Fruit fly (Drosophila melanogaster) whole organism: ENCODE data around the gene ova.

Experiments used
- CG8478 ChIP-seq: fragments of >200 bp; optimal IDR thresholded peaks from 2 replicates; lab custom pipeline; 2018; ENCODE audit warnings: inconsistent platforms
- pan ChIP-seq: fragments of >200 bp; optimal IDR thresholded peaks from 2 replicates; lab custom pipeline; 2017
- psq ChIP-seq: fragments of >200 bp; optimal IDR thresholded peaks from 2 replicates; lab custom pipeline; 2017
- usp ChIP-seq: fragments of >200 bp; optimal IDR thresholded peaks from 2 replicates; lab custom pipeline; 2017; ENCODE audit warnings: missing biosample characterization, missing genetic modification characterization, mixed read lengths

DNA sequence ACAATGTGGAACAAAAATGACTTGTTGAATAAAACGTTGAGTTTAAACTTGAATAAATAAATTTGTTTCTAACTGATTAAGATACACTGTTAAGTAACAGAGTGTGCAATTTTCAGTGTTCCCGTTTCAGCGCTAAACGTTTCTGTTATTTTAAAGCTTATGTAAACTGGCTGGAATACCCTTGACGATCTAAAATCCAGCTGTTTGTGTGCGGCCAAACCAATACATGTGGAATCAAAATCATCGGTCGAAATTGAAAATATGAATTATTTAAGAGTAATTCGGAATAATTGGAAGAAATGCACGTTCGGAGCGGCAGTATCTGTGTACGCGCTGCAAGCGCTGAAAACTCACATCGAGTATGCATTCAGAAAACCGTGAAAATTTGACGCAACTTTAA, 38.4 kb upstream of the ova start, which contains the start of gene Mulk:
- TF ChIP-seq CG8478 (lab: Kevin White, UChicago) = no peak
- TF ChIP-seq pan (lab: Kevin White, UChicago) = no peak
- TF ChIP-seq psq (lab: Kevin White, UChicago) = no peak
- no peak for TF ChIP-seq usp (GFP tag; lab: Kevin White, UChicago)
